Fruit fly (Drosophila melanogaster) whole organism, embryonic: ENCODE results near the gene CG13476.

Experiments
- Blimp-1 ChIP-seq: fragments of 200-800 bp; sonication (Bioruptor generic); optimal IDR thresholded peaks from 3 replicates; lab custom pipeline; 2018; ENCODE audit warnings: missing biosample characterization, missing genetic modification characterization, mild to moderate bottlenecking, moderate library complexity, missing genetic modification reagents
- CG10147 ChIP-seq: fragments of 200-800 bp; sonication (Bioruptor generic); optimal IDR thresholded peaks from 2 replicates; lab custom pipeline; 2019; ENCODE audit warnings: missing biosample characterization, mild to moderate bottlenecking, missing genetic modification characterization, moderate library complexity
- CG11695 ChIP-seq: fragments of 200-800 bp; sonication (Bioruptor generic); IDR thresholded peaks from 3 replicates; pipeline ENCODE4 v1.3.6; 2022; ENCODE audit warnings: missing biosample characterization, missing genetic modification characterization
- CG12071 ChIP-seq: fragments of 200-800 bp; sonication (Bioruptor generic); optimal IDR thresholded peaks from 3 replicates; lab custom pipeline; 2018; ENCODE audit warnings: missing biosample characterization, mild to moderate bottlenecking, missing genetic modification characterization
- CG13123 ChIP-seq: fragments of 200-800 bp; sonication (Bioruptor generic); optimal IDR thresholded peaks from 2 replicates; lab custom pipeline; 2016; ENCODE audit warnings: missing biosample characterization, missing genetic modification characterization
- CG13296 ChIP-seq: fragments of 200-800 bp; sonication (Bioruptor generic); optimal IDR thresholded peaks from 3 replicates; lab custom pipeline; 2018; ENCODE audit warnings: missing biosample characterization, mild to moderate bottlenecking, missing genetic modification characterization
- CG14441 ChIP-seq: fragments of 200-800 bp; sonication (Bioruptor generic); IDR thresholded peaks from 2 replicates; pipeline ENCODE4 v1.3.6; 2022; ENCODE audit warnings: missing biosample characterization, missing genetic modification characterization
- CG1792 ChIP-seq: fragments of 200-800 bp; sonication (Bioruptor generic); optimal IDR thresholded peaks from 2 replicates; lab custom pipeline; 2016; ENCODE audit warnings: missing biosample characterization, missing genetic modification characterization
- CG3838 ChIP-seq: fragments of 200-800 bp; sonication (Bioruptor generic); optimal IDR thresholded peaks from 3 replicates; lab custom pipeline; 2016; ENCODE audit warnings: missing biosample characterization, missing genetic modification characterization
- CG4424 ChIP-seq: fragments of 200-800 bp; sonication (Bioruptor generic); optimal IDR thresholded peaks from 3 replicates; lab custom pipeline; 2016; ENCODE audit warnings: missing biosample characterization, missing genetic modification characterization
- CG5180 ChIP-seq: fragments of 200-800 bp; sonication (Bioruptor generic); optimal IDR thresholded peaks from 3 replicates; lab custom pipeline; 2017; ENCODE audit warnings: missing biosample characterization, missing genetic modification characterization, mild to moderate bottlenecking, moderate library complexity, missing genetic modification reagents
- CG8290 ChIP-seq, 3 experiments: fragments of 200-800 bp; sonication (Bioruptor generic); optimal IDR thresholded peaks; 2 replicates each; lab custom pipeline; 2016 to 2019; ENCODE audit warnings: missing biosample characterization in 3 of 3, missing genetic modification characterization in 3 of 3, mild to moderate bottlenecking in 2 of 3, moderate library complexity in 1 of 3
- CG9215 ChIP-seq: fragments of 200-800 bp; sonication (Bioruptor generic); IDR thresholded peaks from 2 replicates; pipeline ENCODE4 v1.3.6; 2022; ENCODE audit warnings: missing biosample characterization, missing genetic modification characterization
- CG9437 ChIP-seq: fragments of 200-800 bp; sonication (Bioruptor generic); optimal IDR thresholded peaks from 2 replicates; lab custom pipeline; 2018; ENCODE audit warnings: missing biosample characterization, mild to moderate bottlenecking, missing genetic modification characterization
- CG9817 ChIP-seq: fragments of 200-800 bp; sonication (Bioruptor generic); optimal IDR thresholded peaks from 2 replicates; lab custom pipeline; 2018; ENCODE audit warnings: missing biosample characterization, mild to moderate bottlenecking, missing genetic modification characterization, moderate library complexity
- Doc2 ChIP-seq: fragments of 200-800 bp; sonication (Bioruptor generic); IDR thresholded peaks from 2 replicates; pipeline ENCODE4 v1.3.6; 2022; ENCODE audit warnings: missing biosample characterization, missing genetic modification characterization
- ERR ChIP-seq: fragments of 200-800 bp; sonication (Bioruptor generic); optimal IDR thresholded peaks from 2 replicates; lab custom pipeline; 2016; ENCODE audit warnings: missing biosample characterization, missing genetic modification characterization
- Fer2 ChIP-seq: fragments of 200-800 bp; sonication (Bioruptor generic); optimal IDR thresholded peaks from 2 replicates; lab custom pipeline; 2018; ENCODE audit warnings: missing biosample characterization, mild to moderate bottlenecking, missing genetic modification characterization, moderate library complexity
- Lpt ChIP-seq: fragments of >200 bp; optimal IDR thresholded peaks from 2 replicates; lab custom pipeline; 2018; ENCODE audit warnings: missing biosample characterization, missing genetic modification characterization
- NC2α ChIP-seq: fragments of 200-800 bp; sonication (Bioruptor generic); optimal IDR thresholded peaks from 2 replicates; lab custom pipeline; 2016; ENCODE audit warnings: missing biosample characterization, missing genetic modification characterization
- Ptx1 ChIP-seq: fragments of 200-800 bp; sonication (Bioruptor generic); IDR thresholded peaks from 2 replicates; pipeline ENCODE4 v1.3.6; 2022; ENCODE audit warnings: missing biosample characterization, missing genetic modification characterization
- Rx ChIP-seq: fragments of 200-800 bp; sonication (Bioruptor generic); IDR thresholded peaks from 2 replicates; pipeline ENCODE4 v1.3.6; 2022; ENCODE audit warnings: missing biosample characterization, missing genetic modification characterization
- Stat92E ChIP-seq, 3 experiments: fragments of >200 bp in 2 of 3; fragments of 200-800 bp in 1 of 3; sonication (Bioruptor generic) in 1 of 3; optimal IDR thresholded peaks; 2 replicates each; lab custom pipeline; 2017 to 2019; ENCODE audit warnings: missing biosample characterization in 3 of 3, missing genetic modification characterization in 3 of 3, mild to moderate bottlenecking in 1 of 3, moderate library complexity in 1 of 3
- Usf ChIP-seq: fragments of 200-800 bp; sonication (Bioruptor generic); optimal IDR thresholded peaks from 2 replicates; lab custom pipeline; 2017; ENCODE audit warnings: missing genotype, missing biosample characterization, missing genetic modification characterization
- ab ChIP-seq: fragments of 200-800 bp; sonication (Bioruptor generic); optimal IDR thresholded peaks from 2 replicates; lab custom pipeline; 2016; ENCODE audit warnings: missing biosample characterization, missing genetic modification characterization
- ara ChIP-seq: fragments of 200-800 bp; sonication (Bioruptor generic); IDR thresholded peaks from 2 replicates; pipeline ENCODE4 v1.3.6; 2022; ENCODE audit warnings: missing biosample characterization, missing genetic modification characterization
- danr ChIP-seq: fragments of 200-800 bp; sonication (Bioruptor generic); IDR thresholded peaks from 2 replicates; pipeline ENCODE4 v1.3.6; 2022; ENCODE audit warnings: missing biosample characterization, missing genetic modification characterization
- exex ChIP-seq: fragments of 200-800 bp; sonication (Bioruptor generic); optimal IDR thresholded peaks from 4 replicates; lab custom pipeline; 2018; ENCODE audit warnings: missing biosample characterization, mild to moderate bottlenecking, missing genetic modification characterization, moderate library complexity
- fd64A ChIP-seq: fragments of 200-800 bp; sonication (Bioruptor generic); optimal IDR thresholded peaks from 3 replicates; lab custom pipeline; 2018; ENCODE audit warnings: missing biosample characterization, mild to moderate bottlenecking, missing genetic modification characterization
- gce ChIP-seq: fragments of 200-800 bp; sonication (Bioruptor generic); IDR thresholded peaks from 3 replicates; pipeline ENCODE4 v1.3.6; 2022; ENCODE audit warnings: missing biosample characterization, missing genetic modification characterization
- grn ChIP-seq: fragments of 200-800 bp; sonication (Bioruptor generic); optimal IDR thresholded peaks from 3 replicates; lab custom pipeline; 2017; ENCODE audit warnings: missing biosample characterization, missing genetic modification characterization
- luna ChIP-seq: fragments of 200-800 bp; sonication (Bioruptor generic); optimal IDR thresholded peaks from 2 replicates; lab custom pipeline; 2016; ENCODE audit warnings: missing biosample characterization, missing genetic modification characterization
- maf-S ChIP-seq: fragments of 200-800 bp; sonication (Bioruptor generic); optimal IDR thresholded peaks from 2 replicates; lab custom pipeline; 2016; ENCODE audit warnings: missing biosample characterization, missing genetic modification characterization
- oc ChIP-seq: fragments of 200-800 bp; sonication (Bioruptor generic); optimal IDR thresholded peaks from 2 replicates; lab custom pipeline; 2018; ENCODE audit warnings: missing biosample characterization, mild to moderate bottlenecking, missing genetic modification characterization, moderate library complexity
- pb ChIP-seq: fragments of 200-800 bp; sonication (Bioruptor generic); optimal IDR thresholded peaks from 3 replicates; lab custom pipeline; 2016; ENCODE audit warnings: missing biosample characterization, missing genetic modification characterization
- peb ChIP-seq: fragments of 200-800 bp; sonication (Bioruptor generic); IDR thresholded peaks from 2 replicates; pipeline ENCODE4 v1.3.6; 2022; ENCODE audit warnings: missing biosample characterization, missing genetic modification characterization
- psq ChIP-seq: fragments of 200-800 bp; sonication (Bioruptor generic); optimal IDR thresholded peaks from 2 replicates; lab custom pipeline; 2017; ENCODE audit warnings: missing biosample characterization, missing genetic modification characterization
- salm ChIP-seq: fragments of 200-800 bp; sonication (Bioruptor generic); optimal IDR thresholded peaks from 2 replicates; lab custom pipeline; 2018; ENCODE audit warnings: missing biosample characterization, mild to moderate bottlenecking, missing genetic modification characterization
- slp2 ChIP-seq: fragments of 200-800 bp; sonication (Bioruptor generic); optimal IDR thresholded peaks from 2 replicates; lab custom pipeline; 2016; ENCODE audit warnings: missing biosample characterization, missing genetic modification characterization
- wek ChIP-seq: fragments of 200-800 bp; sonication (Bioruptor generic); optimal IDR thresholded peaks from 3 replicates; lab custom pipeline; 2018; ENCODE audit warnings: missing biosample characterization, mild to moderate bottlenecking, missing genetic modification characterization, moderate library complexity
- zfh1 ChIP-seq: fragments of 200-800 bp; sonication (Bioruptor generic); IDR thresholded peaks from 3 replicates; pipeline ENCODE4 v1.3.6; 2022; ENCODE audit warnings: missing biosample characterization, missing genetic modification characterization
- zfh2 ChIP-seq: fragments of 200-800 bp; sonication (Bioruptor generic); optimal IDR thresholded peaks from 2 replicates; lab custom pipeline; 2016; ENCODE audit warnings: missing biosample characterization, missing genetic modification characterization

CG13476 gene

DNA sequence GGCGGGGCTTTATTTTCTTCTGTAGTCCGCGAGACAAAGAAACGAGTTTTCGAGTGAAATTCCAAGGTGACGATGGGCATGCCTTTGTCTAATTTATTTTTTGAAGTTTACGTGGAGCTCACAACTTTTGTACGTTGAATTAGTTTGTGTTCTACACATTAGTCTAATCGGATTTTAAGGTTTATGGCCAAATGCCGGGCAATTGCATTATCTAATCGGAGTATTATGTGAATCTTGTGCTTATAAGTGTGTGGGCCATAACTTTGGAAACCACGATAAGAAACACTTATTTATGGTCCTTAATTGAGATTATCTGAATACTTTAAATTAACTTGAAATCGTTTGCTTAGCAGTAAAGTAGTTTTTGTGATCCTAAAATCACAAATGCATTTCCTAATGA, 7.5 kb downstream of the CG13476 start (continued):
- no peak for TF ChIP-seq wek (GFP tag; lab: Kevin White, UChicago)
- TF ChIP-seq CG13296 (GFP tag; lab: Kevin White, UChicago) = peak; percentile 16
- TF ChIP-seq luna = no peak
- TF ChIP-seq Blimp-1 (GFP tag; lab: Kevin White, UChicago) = no peak
- TF ChIP-seq fd64A (GFP tag; lab: Kevin White, UChicago) = no peak
- TF ChIP-seq ab (GFP tag; lab: Kevin White, UChicago) = no peak
- TF ChIP-seq CG5180 (GFP tag; lab: Kevin White, UChicago) = no peak
- no peak for TF ChIP-seq CG11695 (GFP tag; lab: Robert Waterston, UW)
- TF ChIP-seq zfh1 (GFP tag; lab: Robert Waterston, UW) = no peak
- TF ChIP-seq ara (GFP tag; lab: Robert Waterston, UW) = no peak
- TF ChIP-seq CG9817 (tag; lab: Kevin White, UChicago) = no peak
- TF ChIP-seq CG12071 (GFP tag; lab: Kevin White, UChicago) = peak; percentile 3
- no peak for TF ChIP-seq CG9437 (GFP tag; lab: Kevin White, UChicago)
- TF ChIP-seq slp2 (GFP tag; lab: Kevin White, UChicago) = no peak
- TF ChIP-seq CG3838 (GFP tag; lab: Kevin White, UChicago) = no peak
- TF ChIP-seq Usf = no peak
- TF ChIP-seq maf-S (GFP tag; lab: Kevin White, UChicago) = no peak
- TF ChIP-seq salm (tag; lab: Kevin White, UChicago) = no peak
- TF ChIP-seq CG1792 (GFP tag; lab: Kevin White, UChicago) = no peak
- no peak for TF ChIP-seq CG4424 (GFP tag; lab: Kevin White, UChicago)
- no peak for TF ChIP-seq CG10147 (GFP tag; lab: Kevin White, UChicago)
- no peak for TF ChIP-seq peb (GFP tag; lab: Robert Waterston, UW)
- TF ChIP-seq Stat92E (GFP tag; optimal IDR thresholded peaks at IDR 0.05; lab: Kevin White, UChicago) = no peak
- no peak for TF ChIP-seq ERR
- no peak for TF ChIP-seq danr
- TF ChIP-seq Lpt (GFP tag; lab: Kevin White, UChicago) = no peak
- TF ChIP-seq gce (GFP tag; lab: Robert Waterston, UW) = no peak
- TF ChIP-seq zfh2 (GFP tag; lab: Kevin White, UChicago) = no peak
- TF ChIP-seq pb = no peak
- no peak for TF ChIP-seq Fer2 (tag; lab: Kevin White, UChicago)
- TF ChIP-seq CG9215 (GFP tag; lab: Robert Waterston, UW) = no peak
- no peak for TF ChIP-seq Ptx1
- no peak for TF ChIP-seq CG14441 (GFP tag; lab: Robert Waterston, UW)
- peak; percentile 89 for TF ChIP-seq exex (tag; lab: Kevin White, UChicago)
- no peak for TF ChIP-seq CG8290 (GFP tag; optimal IDR thresholded peaks at IDR 0.05; lab: Kevin White, UChicago)
- TF ChIP-seq CG8290 (tag; optimal IDR thresholded peaks at IDR 0.05; lab: Kevin White, UChicago) = no peak
- TF ChIP-seq Doc2 (GFP tag; lab: Robert Waterston, UW) = no peak
- peak; percentile 44 for TF ChIP-seq grn (GFP tag; lab: Kevin White, UChicago)
- TF ChIP-seq oc (tag; lab: Kevin White, UChicago) = no peak
- TF ChIP-seq CG13123 (GFP tag; lab: Kevin White, UChicago) = no peak
- no peak for TF ChIP-seq Rx (GFP tag; lab: Robert Waterston, UW)

DNA sequence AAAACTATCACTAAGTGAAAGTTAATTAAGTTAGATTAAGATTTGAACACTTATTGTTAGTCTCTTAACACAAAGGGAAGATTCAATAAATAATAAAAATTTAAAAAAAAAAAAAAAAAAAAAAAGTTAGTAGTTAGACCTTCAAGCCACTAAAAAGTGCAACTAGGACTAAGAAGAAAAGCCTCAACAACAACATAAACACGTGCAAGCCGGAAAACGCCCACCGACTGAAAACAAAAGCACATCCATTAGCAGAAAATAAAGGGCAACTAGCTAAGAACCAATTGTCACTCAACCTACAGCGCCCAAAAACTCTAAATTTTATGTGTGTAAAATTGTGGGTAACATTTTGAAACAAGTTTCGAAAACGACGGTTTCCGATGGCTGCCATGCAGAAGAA, 23.2 kb downstream of the CG13476 start, which contains the start of gene CG13473:
TSS of gene CG13473 (plus strand) at position 301 of the 400 bp plus-strand sequence.
- no peak for TF ChIP-seq psq (GFP tag; lab: Kevin White, UChicago)
- no peak for TF ChIP-seq NC2α (GFP tag; lab: Kevin White, UChicago)
